Worm (Caenorhabditis elegans) whole organism, early embryonic: ENCODE data around the gene cyk-7.

ENCODE experiments used
- B0310.2 ChIP-seq: sonication (generic microtip); optimal IDR thresholded peaks from 2 replicates; lab custom pipeline; 2016; ENCODE audit warnings: mild to moderate bottlenecking, missing genetic modification characterization, missing compliant biosample characterization
- ama-1 ChIP-seq: fragments of 150-350 bp; optimal IDR thresholded peaks from 2 replicates; lab custom pipeline; 2014
- flt-1 ChIP-seq: fragments of 200-800 bp; sonication (Bioruptor generic); IDR thresholded peaks from 2 replicates; pipeline ENCODE4 v1.3.6; 2022; ENCODE audit warnings: missing genetic modification characterization, missing compliant biosample characterization
- hmg-4 ChIP-seq: fragments of 200-800 bp; sonication (Bioruptor generic); optimal IDR thresholded peaks from 2 replicates; lab custom pipeline; 2018; ENCODE audit warnings: mild to moderate bottlenecking, missing genetic modification characterization, missing compliant biosample characterization

DNA sequence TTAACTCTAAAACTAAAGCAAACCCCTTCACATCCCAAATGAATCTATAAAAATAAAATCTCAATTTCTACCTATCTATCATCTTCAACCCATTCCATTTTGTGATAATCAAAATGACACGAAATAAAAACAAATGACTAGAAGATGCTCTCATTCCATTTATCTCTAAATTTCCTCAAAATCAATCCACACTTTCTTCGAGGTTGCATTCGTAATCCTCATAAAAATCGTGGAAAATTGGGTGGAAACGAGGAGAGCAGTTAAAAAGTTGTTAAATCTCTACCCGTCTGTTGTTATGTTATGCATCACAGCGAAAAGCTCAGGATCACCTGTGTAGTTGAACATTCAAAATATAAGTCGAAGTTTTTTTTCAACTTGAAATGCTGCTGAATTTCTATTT, 11.7 kb upstream of the cyk-7 start:
- TF ChIP-seq B0310.2 (tag; lab: Kevin White, UChicago) (no peak), flt-1 (GFP tag; lab: Robert Waterston, UW) (no peak), ama-1 (lab: Kevin White, UChicago) (no peak), hmg-4 (GFP tag; lab: Kevin White, UChicago) (no peak)
